Worm (Caenorhabditis elegans): ENCODE results near the gene K08H2.4.

The K08H2.4 gene

DNA sequence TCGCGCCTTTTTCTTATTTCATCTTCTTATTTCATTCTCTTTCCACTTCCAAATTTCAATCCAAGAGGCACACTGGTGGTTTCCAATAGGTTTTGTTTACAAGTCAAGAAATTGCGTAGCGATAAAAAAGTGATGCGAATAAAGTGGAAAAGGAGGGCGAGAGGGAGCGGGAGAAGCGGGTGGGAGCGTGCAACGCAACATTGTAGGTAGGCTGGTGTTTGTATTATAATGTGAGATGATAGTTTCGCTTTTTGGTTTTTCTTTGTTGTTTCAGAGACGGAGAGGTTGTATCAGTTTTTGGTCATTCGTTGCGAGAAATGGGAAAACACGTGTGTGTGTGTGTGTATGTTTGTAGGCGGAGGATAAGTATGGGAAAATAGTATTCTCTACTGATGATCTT lies 11.9 kb downstream of the K08H2.4 start (continued):
- TF ChIP-seq nhr-43 (tag; optimal IDR thresholded peaks at IDR 0.05; ENCODE audit: poor library complexity, severe bottlenecking) (peak; percentile 55), snpc-4 (tag; optimal IDR thresholded peaks at IDR 0.05) (peak; percentile 5), elt-2 (tag; optimal IDR thresholded peaks at IDR 0.05) (peak; percentile 79), fkh-10 (GFP tag; optimal IDR thresholded peaks at IDR 0.05) (no peak), aly-2 (tag; optimal IDR thresholded peaks at IDR 0.05) (no peak), ceh-16 (tag; optimal IDR thresholded peaks at IDR 0.05) (no peak), pqm-1 (tag; optimal IDR thresholded peaks at IDR 0.05) (peak; percentile 80), mml-1 (tag; optimal IDR thresholded peaks at IDR 0.05) (no peak), mdl-1 (tag; optimal IDR thresholded peaks at IDR 0.05) (peak; percentile 56), nhr-77 (tag; optimal IDR thresholded peaks at IDR 0.05) (no peak), fkh-2 (tag; optimal IDR thresholded peaks at IDR 0.05) (no peak), lsy-12 (tag; optimal IDR thresholded peaks at IDR 0.05) (no peak), nhr-237 (tag; optimal IDR thresholded peaks at IDR 0.05) (no peak), lin-39 (tag; optimal IDR thresholded peaks at IDR 0.05) (no peak), ceh-28 (tag; optimal IDR thresholded peaks at IDR 0.05) (no peak), fos-1 (tag; optimal IDR thresholded peaks at IDR 0.05) (peak; percentile 36)

DNA sequence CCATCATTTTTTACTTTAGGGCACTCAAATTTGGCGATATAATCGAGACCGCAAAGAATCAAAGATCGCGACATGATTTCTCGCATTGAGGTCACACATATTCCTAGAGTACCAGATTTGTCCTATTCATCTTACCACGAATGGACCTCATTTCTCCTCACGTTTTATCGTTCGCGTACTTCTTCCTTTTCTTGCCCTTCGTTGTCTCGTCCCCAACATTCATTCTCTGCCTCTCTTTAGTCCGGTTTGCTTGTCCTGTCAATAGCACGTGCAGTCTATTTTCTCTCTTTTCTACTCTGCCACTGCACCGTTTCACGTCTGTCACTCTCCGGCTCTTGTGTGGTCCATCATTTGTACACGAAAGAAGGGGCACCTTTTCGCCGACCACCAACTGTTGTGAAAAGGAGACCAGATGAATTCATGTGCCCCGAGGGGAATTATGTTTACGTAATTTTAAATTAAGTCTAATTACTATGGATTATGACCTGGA lies 13.1 kb downstream of the K08H2.4 start:
- TF ChIP-seq nhr-25 (tag; optimal IDR thresholded peaks at IDR 0.05), result peak; percentile 88
- TF ChIP-seq elt-2 (tag; optimal IDR thresholded peaks at IDR 0.05), result peak; percentile 41
- TF ChIP-seq lsy-12 (tag; optimal IDR thresholded peaks at IDR 0.05), result peak; percentile 25
- TF ChIP-seq hmg-11 (tag; optimal IDR thresholded peaks at IDR 0.05), result peak; percentile 55
- no peak for TF ChIP-seq lin-15B (tag; optimal IDR thresholded peaks at IDR 0.05)
- TF ChIP-seq fkh-10 (GFP tag; optimal IDR thresholded peaks at IDR 0.05), result no peak
- TF ChIP-seq nhr-67 (tag; optimal IDR thresholded peaks at IDR 0.05), result no peak
- TF ChIP-seq pha-4 (tag; optimal IDR thresholded peaks at IDR 0.05), result peak; percentile 89
- TF ChIP-seq eor-1 (tag; optimal IDR thresholded peaks at IDR 0.05), result no peak
- peak; percentile 44 for TF ChIP-seq egl-5 (tag; optimal IDR thresholded peaks at IDR 0.05)
- TF ChIP-seq ceh-28 (tag; optimal IDR thresholded peaks at IDR 0.05), result no peak
- peak; percentile 71 for TF ChIP-seq nhr-23 (tag; optimal IDR thresholded peaks at IDR 0.05)
- no peak for TF ChIP-seq ceh-16 (tag; optimal IDR thresholded peaks at IDR 0.05)
- TF ChIP-seq ztf-4 (tag; optimal IDR thresholded peaks at IDR 0.05), result peak; percentile 10
- peak; percentile 71 for TF ChIP-seq nfya-1 (tag; optimal IDR thresholded peaks at IDR 0.05; ENCODE audit: insufficient read depth)
- peak; percentile 53 for TF ChIP-seq snpc-4 (tag; optimal IDR thresholded peaks at IDR 0.05)
- TF ChIP-seq ZK546.5 (tag; optimal IDR thresholded peaks at IDR 0.05), result no peak
- no peak for TF ChIP-seq daf-12 (tag; optimal IDR thresholded peaks at IDR 0.05)
- peak; percentile 82 for TF ChIP-seq elt-1 (tag; optimal IDR thresholded peaks at IDR 0.05)
- TF ChIP-seq fos-1 (tag; optimal IDR thresholded peaks at IDR 0.05), result no peak
- TF ChIP-seq pqm-1 (tag; optimal IDR thresholded peaks at IDR 0.05), result peak; percentile 0
- peak; percentile 87 for TF ChIP-seq mdl-1 (tag; optimal IDR thresholded peaks at IDR 0.05)
- TF ChIP-seq ceh-82 (tag; optimal IDR thresholded peaks at IDR 0.05), result no peak
- TF ChIP-seq tbx-2 (tag; optimal IDR thresholded peaks at IDR 0.05), result peak; percentile 42
- peak; percentile 54 for TF ChIP-seq ama-1 (optimal IDR thresholded peaks at IDR 0.05)
- no peak for TF ChIP-seq nhr-76 (tag; optimal IDR thresholded peaks at IDR 0.05)
- no peak for TF ChIP-seq nhr-77 (tag; optimal IDR thresholded peaks at IDR 0.05)
- TF ChIP-seq nhr-43 (tag; optimal IDR thresholded peaks at IDR 0.05; ENCODE audit: poor library complexity, severe bottlenecking), result peak; percentile 44
- peak; percentile 19 for TF ChIP-seq egl-27 (tag; optimal IDR thresholded peaks at IDR 0.05)
- TF ChIP-seq mml-1 (tag; optimal IDR thresholded peaks at IDR 0.05), result no peak
- TF ChIP-seq skn-1 (tag; optimal IDR thresholded peaks at IDR 0.05), result no peak
- peak; percentile 77 for TF ChIP-seq lin-39 (tag; optimal IDR thresholded peaks at IDR 0.05)
- TF ChIP-seq nhr-237 (tag; optimal IDR thresholded peaks at IDR 0.05), result no peak
- no peak for TF ChIP-seq elt-3 (tag; optimal IDR thresholded peaks at IDR 0.05)
- TF ChIP-seq aly-2 (tag; optimal IDR thresholded peaks at IDR 0.05), result no peak
- TF ChIP-seq jun-1 (tag; optimal IDR thresholded peaks at IDR 0.05), result peak; percentile 12
- TF ChIP-seq ztf-11 (tag; optimal IDR thresholded peaks at IDR 0.05), result no peak
- TF ChIP-seq zag-1 (tag; optimal IDR thresholded peaks at IDR 0.05), result no peak

DNA sequence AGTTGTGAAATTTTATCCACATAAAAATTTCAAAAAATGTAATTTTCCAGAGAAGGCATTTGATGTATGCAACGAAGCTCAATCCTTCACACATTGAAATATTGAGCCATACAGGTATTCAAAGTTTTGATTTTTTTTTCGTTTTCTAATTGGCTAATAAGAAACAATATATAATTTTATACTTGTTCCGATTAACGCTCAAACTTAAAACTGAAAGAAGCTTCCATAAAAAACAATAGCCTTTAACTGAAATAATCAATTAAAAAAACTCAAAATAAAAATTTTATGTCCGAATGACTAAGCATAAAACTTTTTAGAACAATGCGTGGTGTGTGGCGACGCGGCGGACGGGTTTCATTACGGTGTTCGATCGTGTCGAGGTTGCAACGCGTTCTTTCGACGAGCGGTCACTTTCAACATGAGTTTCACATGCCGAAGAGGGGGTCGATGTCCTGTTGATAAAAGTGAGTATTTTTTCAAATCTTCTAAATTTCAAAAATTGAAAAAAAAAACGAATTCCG lies 13.7 kb downstream of the K08H2.4 start, which contains the start of gene nhr-32:
Gene nhr-32 (plus strand): TSS at position 51 of the 521 bp plus-strand sequence.
- peak; percentile 14 for TF ChIP-seq nhr-43 (tag; optimal IDR thresholded peaks at IDR 0.05; ENCODE audit: poor library complexity, severe bottlenecking)
- TF ChIP-seq nhr-67 (tag; optimal IDR thresholded peaks at IDR 0.05), result no peak

Measured in whole organism, L3 larva.